Worm (Caenorhabditis elegans) whole organism, L3 larva: ENCODE data around the gene F20G2.6.

ENCODE experiments used
- R02D3.7 ChIP-seq: fragments of 150-350 bp; optimal IDR thresholded peaks from 2 replicates; lab custom pipeline; 2014; ENCODE audit warnings: missing biosample characterization, missing genetic modification characterization
- ZK546.5 ChIP-seq: sonication (generic microtip); optimal IDR thresholded peaks from 2 replicates; lab custom pipeline; 2017; ENCODE audit warnings: missing biosample characterization, missing genetic modification characterization
- ama-1 ChIP-seq: fragments of 150-350 bp; optimal IDR thresholded peaks from 2 replicates; lab custom pipeline; 2018
- ceh-16 ChIP-seq: sonication (generic microtip); optimal IDR thresholded peaks from 2 replicates; lab custom pipeline; 2017; ENCODE audit warnings: missing biosample characterization, missing genetic modification characterization
- ceh-28 ChIP-seq: fragments of 150-350 bp; optimal IDR thresholded peaks from 2 replicates; lab custom pipeline; 2014; ENCODE audit warnings: missing biosample characterization, missing genetic modification reagents, missing genetic modification characterization
- ceh-82 ChIP-seq: fragments of 150-350 bp; optimal IDR thresholded peaks from 2 replicates; lab custom pipeline; 2014; ENCODE audit warnings: missing biosample characterization, missing genetic modification characterization
- daf-12 ChIP-seq: fragments of 150-350 bp; optimal IDR thresholded peaks from 2 replicates; lab custom pipeline; 2014; ENCODE audit warnings: missing biosample characterization, missing genetic modification reagents, missing genetic modification characterization
- egl-27 ChIP-seq: sonication (generic microtip); optimal IDR thresholded peaks from 4 replicates; lab custom pipeline; 2017; ENCODE audit warnings: missing biosample characterization, missing genetic modification reagents, missing genetic modification characterization
- egl-5 ChIP-seq: fragments of 150-350 bp; optimal IDR thresholded peaks from 2 replicates; lab custom pipeline; 2017; ENCODE audit warnings: missing biosample characterization, missing genetic modification reagents, missing genetic modification characterization, inconsistent platforms
- elt-1 ChIP-seq: fragments of 150-350 bp; optimal IDR thresholded peaks from 2 replicates; lab custom pipeline; 2014; ENCODE audit warnings: missing biosample characterization, missing genetic modification characterization
- elt-2 ChIP-seq: sonication (generic microtip); optimal IDR thresholded peaks from 2 replicates; lab custom pipeline; 2016; ENCODE audit warnings: missing genetic modification reagents, mild to moderate bottlenecking, missing genetic modification characterization, missing compliant biosample characterization
- eor-1 ChIP-seq, 2 experiments: fragments of 150-350 bp; optimal IDR thresholded peaks; 2 replicates each; lab custom pipeline; 2014 to 2018; ENCODE audit warnings: missing biosample characterization in 2 of 2, missing genetic modification characterization in 2 of 2
- fkh-10 ChIP-seq: sonication (generic microtip); optimal IDR thresholded peaks from 2 replicates; lab custom pipeline; 2017; ENCODE audit warnings: missing biosample characterization, missing genetic modification reagents, missing genetic modification characterization
- fkh-2 ChIP-seq: fragments of 150-350 bp; optimal IDR thresholded peaks from 2 replicates; lab custom pipeline; 2014; ENCODE audit warnings: missing biosample characterization, missing genetic modification reagents, missing genetic modification characterization
- fos-1 ChIP-seq: fragments of 150-350 bp; optimal IDR thresholded peaks from 2 replicates; lab custom pipeline; 2014; ENCODE audit warnings: missing biosample characterization, missing genetic modification characterization
- hmg-11 ChIP-seq: sonication (generic microtip); optimal IDR thresholded peaks from 2 replicates; lab custom pipeline; 2016; ENCODE audit warnings: missing genetic modification characterization, missing compliant biosample characterization
- jun-1 ChIP-seq: fragments of 150-350 bp; optimal IDR thresholded peaks from 2 replicates; lab custom pipeline; 2014; ENCODE audit warnings: missing biosample characterization, missing genetic modification reagents, missing genetic modification characterization
- lin-15B ChIP-seq: fragments of 150-350 bp; optimal IDR thresholded peaks from 2 replicates; lab custom pipeline; 2014; ENCODE audit warnings: missing biosample characterization, missing genetic modification characterization
- lin-39 ChIP-seq: fragments of 150-350 bp; optimal IDR thresholded peaks from 2 replicates; lab custom pipeline; 2018; ENCODE audit warnings: missing biosample characterization, missing genetic modification reagents, missing genetic modification characterization
- lsy-12 ChIP-seq: sonication (generic microtip); optimal IDR thresholded peaks from 2 replicates; lab custom pipeline; 2016; ENCODE audit warnings: mild to moderate bottlenecking, missing genetic modification characterization, missing compliant biosample characterization
- mdl-1 ChIP-seq: fragments of 150-350 bp; optimal IDR thresholded peaks from 2 replicates; lab custom pipeline; 2014; ENCODE audit warnings: missing biosample characterization, missing genetic modification characterization
- nfya-1 ChIP-seq: sonication (generic microtip); optimal IDR thresholded peaks from 2 replicates; lab custom pipeline; 2017; ENCODE audit warnings: missing genetic modification characterization, mild to moderate bottlenecking, missing compliant biosample characterization, antibody characterized with exemption, moderate library complexity; ENCODE audit not compliant: insufficient read depth
- nhr-11 ChIP-seq: fragments of 150-350 bp; optimal IDR thresholded peaks from 2 replicates; lab custom pipeline; 2014; ENCODE audit warnings: missing biosample characterization, missing genetic modification characterization
- nhr-23 ChIP-seq: fragments of 150-350 bp; optimal IDR thresholded peaks from 2 replicates; lab custom pipeline; 2014; ENCODE audit warnings: missing biosample characterization, missing genetic modification reagents, missing genetic modification characterization
- nhr-237 ChIP-seq: fragments of 150-350 bp; optimal IDR thresholded peaks from 2 replicates; lab custom pipeline; 2014; ENCODE audit warnings: missing biosample characterization, missing genetic modification characterization
- nhr-25 ChIP-seq: sonication (generic microtip); optimal IDR thresholded peaks from 2 replicates; lab custom pipeline; 2017; ENCODE audit warnings: missing biosample characterization, missing genetic modification characterization
- nhr-28 ChIP-seq: fragments of 150-350 bp; optimal IDR thresholded peaks from 2 replicates; lab custom pipeline; 2014; ENCODE audit warnings: missing biosample characterization, missing genetic modification characterization
- nhr-43 ChIP-seq: sonication (generic microtip); optimal IDR thresholded peaks from 2 replicates; lab custom pipeline; 2016; ENCODE audit warnings: mild to moderate bottlenecking, missing genetic modification characterization, missing compliant biosample characterization; ENCODE audit not compliant: poor library complexity, severe bottlenecking
- nhr-67 ChIP-seq: fragments of 150-350 bp; optimal IDR thresholded peaks from 2 replicates; lab custom pipeline; 2014; ENCODE audit warnings: missing biosample characterization, missing genetic modification characterization
- nhr-76 ChIP-seq: fragments of 150-350 bp; sonication (generic microtip); optimal IDR thresholded peaks from 5 replicates; lab custom pipeline; 2014; ENCODE audit warnings: missing biosample characterization, missing genetic modification characterization
- pha-4 ChIP-seq: fragments of 150-350 bp; optimal IDR thresholded peaks from 2 replicates; lab custom pipeline; 2014; ENCODE audit warnings: missing biosample characterization, missing genetic modification reagents, missing genetic modification characterization
- pqm-1 ChIP-seq: fragments of 150-350 bp; optimal IDR thresholded peaks from 2 replicates; lab custom pipeline; 2017; ENCODE audit warnings: missing biosample characterization, missing genetic modification characterization, inconsistent platforms
- skn-1 ChIP-seq: fragments of 150-350 bp; optimal IDR thresholded peaks from 2 replicates; lab custom pipeline; 2014; ENCODE audit warnings: missing biosample characterization, missing genetic modification characterization
- snpc-4 ChIP-seq: fragments of 150-350 bp; optimal IDR thresholded peaks from 2 replicates; lab custom pipeline; 2014; ENCODE audit warnings: missing biosample characterization, missing genetic modification characterization
- tbx-2 ChIP-seq: sonication (generic microtip); optimal IDR thresholded peaks from 2 replicates; lab custom pipeline; 2016; ENCODE audit warnings: mild to moderate bottlenecking, missing genetic modification characterization, missing compliant biosample characterization
- unc-39 ChIP-seq: sonication (generic microtip); optimal IDR thresholded peaks from 4 replicates; lab custom pipeline; 2017; ENCODE audit warnings: missing biosample characterization, missing genetic modification characterization
- unc-62 ChIP-seq: fragments of 150-350 bp; sonication (generic microtip); optimal IDR thresholded peaks from 4 replicates; lab custom pipeline; 2014; ENCODE audit warnings: missing biosample characterization, missing genetic modification reagents, missing genetic modification characterization
- zag-1 ChIP-seq: fragments of 150-350 bp; optimal IDR thresholded peaks from 2 replicates; lab custom pipeline; 2014; ENCODE audit warnings: missing biosample characterization, missing genetic modification characterization
- ztf-11 ChIP-seq: fragments of 150-350 bp; optimal IDR thresholded peaks from 2 replicates; lab custom pipeline; 2014; ENCODE audit warnings: missing biosample characterization, missing genetic modification characterization

The F20G2.6 gene

ce11 chrV:13787948-13788681 lies 25.2 kb downstream of the F20G2.6 start:
- TF ChIP-seq nhr-67 (tag; lab: Kevin White, UChicago) (no peak), R02D3.7 (tag; lab: Kevin White, UChicago) (no peak), nhr-23 (tag; lab: Kevin White, UChicago) (peak; percentile 42), elt-2 (tag; lab: Kevin White, UChicago) (peak; percentile 62), tbx-2 (tag; lab: Kevin White, UChicago) (no peak), pqm-1 (tag; lab: Kevin White, UChicago) (peak; percentile 56), nfya-1 (peak; percentile 7), egl-27 (no peak), skn-1 (tag; lab: Kevin White, UChicago) (no peak), ama-1 (no peak), nhr-43 (tag; lab: Kevin White, UChicago) (peak; percentile 66), ZK546.5 (tag; lab: Kevin White, UChicago) (no peak), unc-39 (tag; lab: Kevin White, UChicago) (no peak), zag-1 (tag; lab: Kevin White, UChicago) (no peak), fos-1 (tag; lab: Kevin White, UChicago) (no peak), nhr-25 (tag; lab: Kevin White, UChicago) (peak; percentile 69), pha-4 (tag; lab: Kevin White, UChicago) (peak; percentile 48), mdl-1 (no peak), daf-12 (tag; lab: Kevin White, UChicago) (no peak), ceh-16 (tag; lab: Kevin White, UChicago) (no peak), elt-1 (tag; lab: Kevin White, UChicago) (no peak), egl-5 (tag; lab: Kevin White, UChicago) (no peak), jun-1 (tag; lab: Kevin White, UChicago) (no peak), ztf-11 (tag; lab: Kevin White, UChicago) (no peak)

ce11 chrV:13789362-13789761 lies 26.5 kb downstream of the F20G2.6 start:
- peak; percentile 29 for TF ChIP-seq skn-1 (tag; lab: Kevin White, UChicago)
- peak; percentile 84 for TF ChIP-seq nhr-25 (tag; lab: Kevin White, UChicago)
- TF ChIP-seq R02D3.7 (tag; lab: Kevin White, UChicago) = peak; percentile 19
- TF ChIP-seq snpc-4 = peak; percentile 71
- peak; percentile 81 for TF ChIP-seq lsy-12 (tag; lab: Kevin White, UChicago)
- TF ChIP-seq ceh-82 (tag; lab: Kevin White, UChicago) = peak; percentile 50
- no peak for TF ChIP-seq ZK546.5 (tag; lab: Kevin White, UChicago)
- TF ChIP-seq ama-1 = peak; percentile 76
- no peak for TF ChIP-seq nhr-28 (tag; lab: Kevin White, UChicago)
- TF ChIP-seq fkh-2 (tag; lab: Kevin White, UChicago) = peak; percentile 1
- TF ChIP-seq fos-1 (tag; lab: Kevin White, UChicago) = peak; percentile 0
- peak; percentile 6 for TF ChIP-seq tbx-2 (tag; lab: Kevin White, UChicago)
- TF ChIP-seq mdl-1 = peak; percentile 44
- TF ChIP-seq pha-4 (tag; lab: Kevin White, UChicago) = peak; percentile 99
- no peak for TF ChIP-seq zag-1 (tag; lab: Kevin White, UChicago)
- peak; percentile 96 for TF ChIP-seq lin-39 (tag; lab: Kevin White, UChicago)
- peak; percentile 91 for TF ChIP-seq nhr-11 (tag; lab: Kevin White, UChicago)
- TF ChIP-seq hmg-11 (tag; lab: Kevin White, UChicago) = peak; percentile 88
- TF ChIP-seq ceh-28 (tag; lab: Kevin White, UChicago) = peak; percentile 84
- TF ChIP-seq lin-15B (tag; lab: Kevin White, UChicago) = peak; percentile 94
- TF ChIP-seq unc-62 (GFP tag; lab: Kevin White, UChicago) = peak; percentile 60
- peak; percentile 87 for TF ChIP-seq elt-2 (tag; lab: Kevin White, UChicago)
- peak; percentile 95 for TF ChIP-seq nfya-1
- no peak for TF ChIP-seq nhr-237 (tag; lab: Kevin White, UChicago)
- TF ChIP-seq pqm-1 (tag; lab: Kevin White, UChicago) = peak; percentile 79
- TF ChIP-seq nhr-76 (tag; lab: Kevin White, UChicago) = no peak
- TF ChIP-seq egl-5 (tag; lab: Kevin White, UChicago) = peak; percentile 80
- TF ChIP-seq nhr-23 (tag; lab: Kevin White, UChicago) = peak; percentile 81
- TF ChIP-seq elt-1 (tag; lab: Kevin White, UChicago) = no peak
- TF ChIP-seq nhr-43 (tag; lab: Kevin White, UChicago) = peak; percentile 20
- TF ChIP-seq eor-1 (tag; optimal IDR thresholded peaks at IDR 0.05; lab: Kevin White, UChicago) = no peak
- TF ChIP-seq nhr-67 (tag; lab: Kevin White, UChicago) = no peak
- TF ChIP-seq fkh-10 = peak; percentile 25
- peak; percentile 90 for TF ChIP-seq jun-1 (tag; lab: Kevin White, UChicago)
